Fruit fly (Drosophila melanogaster): ENCODE measurements around the gene CG4617.

CG4617 gene

dm6 chrX:7097859-7098303 is 6.4 kb downstream of the CG4617 start, which contains the start of gene Sxl (continued):
- TF ChIP-seq Bteb2 (GFP tag; optimal IDR thresholded peaks at IDR 0.05), result no peak
- no peak for TF ChIP-seq CG9876 (GFP tag; optimal IDR thresholded peaks at IDR 0.05)
- TF ChIP-seq NC2β (GFP tag; optimal IDR thresholded peaks at IDR 0.05), result peak; percentile 53
- TF ChIP-seq CG7745 (tag; optimal IDR thresholded peaks at IDR 0.05), result peak; percentile 6
- TF ChIP-seq CG13123 (GFP tag; optimal IDR thresholded peaks at IDR 0.05), result no peak
- no peak for TF ChIP-seq Lim3 (GFP tag; IDR thresholded peaks at IDR 0.05)
- no peak for TF ChIP-seq CG3065 (GFP tag; optimal IDR thresholded peaks at IDR 0.05)
- no peak for TF ChIP-seq klu (GFP tag; IDR thresholded peaks at IDR 0.05)
- no peak for TF ChIP-seq maf-S (GFP tag; optimal IDR thresholded peaks at IDR 0.05)
- no peak for TF ChIP-seq CG8089 (GFP tag; optimal IDR thresholded peaks at IDR 0.05)
- peak in 1 of 2 experiments; percentile 4 for TF ChIP-seq chif (GFP tag; optimal IDR thresholded peaks at IDR 0.05)
- no peak for TF ChIP-seq CG10979 (tag; optimal IDR thresholded peaks at IDR 0.05)
- no peak for TF ChIP-seq cas (GFP tag; IDR thresholded peaks at IDR 0.05)
- TF ChIP-seq kni (GFP tag; optimal IDR thresholded peaks at IDR 0.05), result no peak
- no peak for TF ChIP-seq BtbVII (GFP tag; optimal IDR thresholded peaks at IDR 0.05)
- no peak for TF ChIP-seq Atf-2 (GFP tag; optimal IDR thresholded peaks at IDR 0.05)
- no peak for TF ChIP-seq Gug (GFP tag; IDR thresholded peaks at IDR 0.05)
- TF ChIP-seq CG7987 (GFP tag; optimal IDR thresholded peaks at IDR 0.05), result peak; percentile 51
- no peak for TF ChIP-seq CG6654 (GFP tag; optimal IDR thresholded peaks at IDR 0.05)
- TF ChIP-seq CG43689 (GFP tag; IDR thresholded peaks at IDR 0.05), result no peak
- TF ChIP-seq z (GFP tag; IDR thresholded peaks at IDR 0.05), result no peak
- peak; percentile 66 for TF ChIP-seq CG2712 (tag; optimal IDR thresholded peaks at IDR 0.05)
- TF ChIP-seq CG3995 (GFP tag; optimal IDR thresholded peaks at IDR 0.05), result no peak
- no peak for TF ChIP-seq pnt (GFP tag; optimal IDR thresholded peaks at IDR 0.05)
- no peak for TF ChIP-seq Poxn (GFP tag; IDR thresholded peaks at IDR 0.05)
- TF ChIP-seq az2 (GFP tag; optimal IDR thresholded peaks at IDR 0.05), result no peak
- TF ChIP-seq crc (GFP tag; optimal IDR thresholded peaks at IDR 0.05), result no peak
- no peak for TF ChIP-seq ranshi (GFP tag; IDR thresholded peaks at IDR 0.05)
- peak; percentile 3 for TF ChIP-seq CG12391 (tag; optimal IDR thresholded peaks at IDR 0.05)
- TF ChIP-seq chm (GFP tag; IDR thresholded peaks at IDR 0.05), result peak; percentile 72; the same call in 1 of the 2 replicates
- peak; percentile 57 for TF ChIP-seq wek (GFP tag; optimal IDR thresholded peaks at IDR 0.05)
- TF ChIP-seq bcd (GFP tag; optimal IDR thresholded peaks at IDR 0.05), result peak; percentile 5
- TF ChIP-seq Nf-YC (tag; optimal IDR thresholded peaks at IDR 0.05), result peak; percentile 39
- TF ChIP-seq CG17802 (tag; optimal IDR thresholded peaks at IDR 0.05), result no peak
- TF ChIP-seq kay (GFP tag; optimal IDR thresholded peaks at IDR 0.05), result no peak
- TF ChIP-seq CG11695 (GFP tag; IDR thresholded peaks at IDR 0.05), result no peak
- TF ChIP-seq H2.0 (GFP tag; IDR thresholded peaks at IDR 0.05), result no peak
- no peak for TF ChIP-seq D19A (tag; optimal IDR thresholded peaks at IDR 0.05)
- no peak for TF ChIP-seq CG7963 (GFP tag; IDR thresholded peaks at IDR 0.05; ENCODE audit: partially characterized antibody)
- no peak for TF ChIP-seq Sox102F (GFP tag; optimal IDR thresholded peaks at IDR 0.05)
- no peak for TF ChIP-seq yki (optimal IDR thresholded peaks at IDR 0.05)
- no peak for TF ChIP-seq ham (GFP tag; IDR thresholded peaks at IDR 0.05)
- no peak for TF ChIP-seq D (optimal IDR thresholded peaks at IDR 0.05)
- TF ChIP-seq D (GFP tag; optimal IDR thresholded peaks at IDR 0.05), result no peak
- no peak for TF ChIP-seq CG14667 (GFP tag; IDR thresholded peaks at IDR 0.05)
- TF ChIP-seq CG1647 (GFP tag; optimal IDR thresholded peaks at IDR 0.05), result no peak
- no peak for TF ChIP-seq CG11093 (GFP tag; IDR thresholded peaks at IDR 0.05)
- peak; percentile 82 for TF ChIP-seq trem (tag; optimal IDR thresholded peaks at IDR 0.05)
- TF ChIP-seq CG15011 (GFP tag; optimal IDR thresholded peaks at IDR 0.05), result no peak
- TF ChIP-seq Meics (GFP tag; optimal IDR thresholded peaks at IDR 0.05), result no peak
- TF ChIP-seq amos (GFP tag; IDR thresholded peaks at IDR 0.05; ENCODE audit: partially characterized antibody), result peak; percentile 48; the same call in 1 of the 2 replicates
- peak; percentile 12 for TF ChIP-seq vfl (GFP tag; optimal IDR thresholded peaks at IDR 0.05)
- peak; percentile 0 for TF ChIP-seq scrt (GFP tag; optimal IDR thresholded peaks at IDR 0.05)

All from whole organism, embryonic.